Fruit fly (Drosophila melanogaster) whole organism, embryonic: ENCODE measurements around the gene vnd.

Experiments used
- B-H2 ChIP-seq: fragments of 200-800 bp; sonication (Bioruptor generic); optimal IDR thresholded peaks from 2 replicates; lab custom pipeline; 2018; ENCODE audit warnings: missing biosample characterization, mild to moderate bottlenecking, missing genetic modification characterization
- Bteb2 ChIP-seq: fragments of 200-800 bp; sonication (Bioruptor generic); optimal IDR thresholded peaks from 2 replicates; lab custom pipeline; 2016; ENCODE audit warnings: missing biosample characterization, missing genetic modification characterization
- C15 ChIP-seq: fragments of 200-800 bp; sonication (Bioruptor generic); IDR thresholded peaks from 3 replicates; pipeline ENCODE4 v1.3.6; 2022; ENCODE audit warnings: missing biosample characterization, missing genetic modification characterization
- CG10267 ChIP-seq: fragments of 200-800 bp; sonication (Bioruptor generic); optimal IDR thresholded peaks from 2 replicates; lab custom pipeline; 2018; ENCODE audit warnings: missing biosample characterization, mild to moderate bottlenecking, missing genetic modification characterization, moderate library complexity
- CG12155 ChIP-seq: fragments of 200-800 bp; sonication (Bioruptor generic); optimal IDR thresholded peaks from 3 replicates; lab custom pipeline; 2016; ENCODE audit warnings: missing biosample characterization, missing genetic modification characterization
- CG12391 ChIP-seq: fragments of 200-800 bp; sonication (Bioruptor generic); optimal IDR thresholded peaks from 3 replicates; lab custom pipeline; 2018; ENCODE audit warnings: missing biosample characterization, mild to moderate bottlenecking, missing genetic modification characterization, moderate library complexity
- CG1603 ChIP-seq: fragments of 200-800 bp; sonication (Bioruptor generic); optimal IDR thresholded peaks from 2 replicates; lab custom pipeline; 2019; ENCODE audit warnings: missing biosample characterization, mild to moderate bottlenecking, missing genetic modification characterization, moderate library complexity
- CG17359 ChIP-seq: fragments of 200-800 bp; sonication (Bioruptor generic); optimal IDR thresholded peaks from 3 replicates; lab custom pipeline; 2018; ENCODE audit warnings: missing biosample characterization, mild to moderate bottlenecking, missing genetic modification characterization, moderate library complexity
- CG1832 ChIP-seq: fragments of 200-800 bp; sonication (Bioruptor generic); optimal IDR thresholded peaks from 2 replicates; lab custom pipeline; 2017; ENCODE audit warnings: missing biosample characterization, mild to moderate bottlenecking, missing genetic modification characterization, inconsistent platforms
- CG2199 ChIP-seq: fragments of 200-800 bp; sonication (Bioruptor generic); IDR thresholded peaks from 3 replicates; pipeline ENCODE4 v1.3.6; 2022; ENCODE audit warnings: missing biosample characterization, missing genetic modification characterization
- CG30403 ChIP-seq: fragments of 200-800 bp; sonication (Bioruptor generic); optimal IDR thresholded peaks from 3 replicates; lab custom pipeline; 2016; ENCODE audit warnings: missing biosample characterization, missing genetic modification characterization
- CG32532 ChIP-seq: fragments of 200-800 bp; sonication (Bioruptor generic); IDR thresholded peaks from 2 replicates; pipeline ENCODE4 v1.3.6; 2022; ENCODE audit warnings: missing biosample characterization, missing genetic modification characterization
- CG4282 ChIP-seq: fragments of 200-800 bp; sonication (Bioruptor generic); optimal IDR thresholded peaks from 2 replicates; lab custom pipeline; 2016; ENCODE audit warnings: missing biosample characterization, missing genetic modification characterization
- CG4617 ChIP-seq: fragments of 200-800 bp; sonication (Bioruptor generic); optimal IDR thresholded peaks from 3 replicates; lab custom pipeline; 2016; ENCODE audit warnings: missing biosample characterization, missing genetic modification characterization, borderline replicate concordance
- CG6175 ChIP-seq: fragments of 200-800 bp; sonication (Bioruptor generic); IDR thresholded peaks from 3 replicates; pipeline ENCODE4 v1.3.6; 2022; ENCODE audit warnings: missing biosample characterization, missing genetic modification characterization
- CG8924 ChIP-seq: fragments of 200-800 bp; optimal IDR thresholded peaks from 3 replicates; lab custom pipeline; 2019; ENCODE audit warnings: missing biosample characterization, mild to moderate bottlenecking, missing genetic modification characterization, moderate library complexity
- CG9215 ChIP-seq: fragments of 200-800 bp; sonication (Bioruptor generic); IDR thresholded peaks from 2 replicates; pipeline ENCODE4 v1.3.6; 2022; ENCODE audit warnings: missing biosample characterization, missing genetic modification characterization
- CG9876 ChIP-seq: fragments of 200-800 bp; sonication (Bioruptor generic); optimal IDR thresholded peaks from 2 replicates; lab custom pipeline; 2016; ENCODE audit warnings: missing biosample characterization, missing genetic modification characterization
- Dfd ChIP-seq, 2 experiments: fragments of >200 bp; optimal IDR thresholded peaks; 2 replicates each; lab custom pipeline; 2017; ENCODE audit warnings: missing biosample characterization in 2 of 2, missing genetic modification characterization in 2 of 2
- Drgx ChIP-seq: fragments of 200-800 bp; sonication (Bioruptor generic); IDR thresholded peaks from 2 replicates; pipeline ENCODE4 v1.3.6; 2022; ENCODE audit warnings: missing biosample characterization, missing genetic modification characterization
- Ets65A ChIP-seq: fragments of 200-800 bp; sonication (Bioruptor generic); peaks from one replicate; lab custom pipeline; 2016; ENCODE audit warnings: missing biosample characterization, missing genetic modification characterization
- Med ChIP-seq: fragments of 200-800 bp; sonication (Bioruptor generic); peaks from one replicate; lab custom pipeline; 2016; ENCODE audit warnings: missing biosample characterization, missing genetic modification characterization, mild to moderate bottlenecking, inconsistent platforms, moderate library complexity
- Nf-YC ChIP-seq: fragments of 200-800 bp; optimal IDR thresholded peaks from 3 replicates; lab custom pipeline; 2019; ENCODE audit warnings: missing biosample characterization, mild to moderate bottlenecking, missing genetic modification characterization, moderate library complexity
- Poxn ChIP-seq: fragments of 200-800 bp; sonication (Bioruptor generic); IDR thresholded peaks from 2 replicates; pipeline ENCODE4 v1.3.6; 2022; ENCODE audit warnings: missing biosample characterization, missing genetic modification characterization
- Trl ChIP-seq, 3 experiments: fragments of >200 bp in 2 of 3; fragments of 200-800 bp in 1 of 3; sonication (Bioruptor generic) in 1 of 3; optimal IDR thresholded peaks; 2 replicates in 1 of 3; 3 replicates in 2 of 3; lab custom pipeline; 2016 to 2017; ENCODE audit warnings: missing biosample characterization in 1 of 3, missing genetic modification characterization in 1 of 3
- ab ChIP-seq: fragments of 200-800 bp; sonication (Bioruptor generic); optimal IDR thresholded peaks from 2 replicates; lab custom pipeline; 2016; ENCODE audit warnings: missing biosample characterization, missing genetic modification characterization
- al ChIP-seq: fragments of 200-800 bp; sonication (Bioruptor generic); IDR thresholded peaks from 2 replicates; pipeline ENCODE4 v1.3.6; 2022; ENCODE audit warnings: missing biosample characterization, missing genetic modification characterization
- ci ChIP-seq: fragments of 200-800 bp; sonication (Bioruptor generic); IDR thresholded peaks from 3 replicates; pipeline ENCODE4 v1.3.6; 2022; ENCODE audit warnings: missing biosample characterization, missing genetic modification characterization
- dan ChIP-seq: fragments of 200-800 bp; sonication (Bioruptor generic); IDR thresholded peaks from 2 replicates; pipeline ENCODE4 v1.3.6; 2022; ENCODE audit warnings: missing biosample characterization, missing genetic modification characterization
- disco-r ChIP-seq: fragments of 200-800 bp; sonication (Bioruptor generic); optimal IDR thresholded peaks from 2 replicates; lab custom pipeline; 2016; ENCODE audit warnings: missing biosample characterization, missing genetic modification characterization
- dmrt99B ChIP-seq: fragments of 200-800 bp; sonication (Bioruptor generic); optimal IDR thresholded peaks from 2 replicates; lab custom pipeline; 2018; ENCODE audit warnings: missing biosample characterization, mild to moderate bottlenecking, missing genetic modification characterization, moderate library complexity
- gsb ChIP-seq: fragments of 200-800 bp; sonication (Bioruptor generic); IDR thresholded peaks from 2 replicates; pipeline ENCODE4 v1.3.6; 2022; ENCODE audit warnings: missing biosample characterization, missing genetic modification characterization
- jing ChIP-seq: fragments of 200-800 bp; sonication (Bioruptor generic); optimal IDR thresholded peaks from 2 replicates; lab custom pipeline; 2018; ENCODE audit warnings: missing biosample characterization, mild to moderate bottlenecking, missing genetic modification characterization
- klu ChIP-seq: fragments of 200-800 bp; sonication (Bioruptor generic); IDR thresholded peaks from 2 replicates; pipeline ENCODE4 v1.3.6; 2022; ENCODE audit warnings: missing biosample characterization, missing genetic modification characterization
- phol ChIP-seq: fragments of 200-800 bp; sonication (Bioruptor generic); optimal IDR thresholded peaks from 3 replicates; lab custom pipeline; 2018; ENCODE audit warnings: missing biosample characterization, mild to moderate bottlenecking, missing genetic modification characterization, moderate library complexity
- pnt ChIP-seq: fragments of 200-800 bp; sonication (Bioruptor generic); optimal IDR thresholded peaks from 3 replicates; lab custom pipeline; 2016; ENCODE audit warnings: missing biosample characterization, missing genetic modification characterization
- prd ChIP-seq, 3 experiments: fragments of >200 bp in 2 of 3; fragments of 200-800 bp in 1 of 3; sonication (Bioruptor generic) in 1 of 3; optimal IDR thresholded peaks in 2 of 3; IDR thresholded peaks in 1 of 3; 2 replicates in 2 of 3; 3 replicates in 1 of 3; pipeline versions ENCODE4 v1.3.6 to Lab custom; 2017 to 2022; ENCODE audit warnings: missing biosample characterization in 1 of 3, missing genetic modification characterization in 1 of 3
- pros ChIP-seq: fragments of 200-800 bp; sonication (Bioruptor generic); optimal IDR thresholded peaks from 3 replicates; lab custom pipeline; 2019; ENCODE audit warnings: missing biosample characterization, mild to moderate bottlenecking, missing genetic modification characterization, moderate library complexity
- repo ChIP-seq: fragments of 200-800 bp; sonication (Bioruptor generic); optimal IDR thresholded peaks from 2 replicates; lab custom pipeline; 2016; ENCODE audit warnings: missing biosample characterization, missing genetic modification characterization
- sens ChIP-seq: fragments of 200-800 bp; sonication (Bioruptor generic); peaks from one replicate; lab custom pipeline; 2016; ENCODE audit warnings: missing biosample characterization, missing genetic modification characterization
- stwl ChIP-seq: fragments of 200-800 bp; sonication (Bioruptor generic); optimal IDR thresholded peaks from 3 replicates; lab custom pipeline; 2018; ENCODE audit warnings: missing biosample characterization, mild to moderate bottlenecking, missing genetic modification characterization, moderate library complexity
- tup ChIP-seq: fragments of 200-800 bp; sonication (Bioruptor generic); optimal IDR thresholded peaks from 2 replicates; lab custom pipeline; 2016; ENCODE audit warnings: missing biosample characterization, mild to moderate bottlenecking, missing genetic modification characterization, moderate library complexity

Gene vnd

dm6 chrX:616761-617476, 35.0 kb downstream of the vnd start (continued):
- TF ChIP-seq klu (GFP tag; lab: Robert Waterston, UW) = no peak
- TF ChIP-seq Med (GFP tag; lab: Kevin White, UChicago) = peak; percentile 70
- no peak for TF ChIP-seq CG32532 (GFP tag; lab: Robert Waterston, UW)
- TF ChIP-seq B-H2 (GFP tag; lab: Kevin White, UChicago) = no peak
- TF ChIP-seq CG30403 = no peak
- TF ChIP-seq CG10267 (tag; lab: Kevin White, UChicago) = peak; percentile 82
- TF ChIP-seq repo (GFP tag; lab: Kevin White, UChicago) = no peak
- peak; percentile 88 for TF ChIP-seq sens (GFP tag; lab: Kevin White, UChicago)
- TF ChIP-seq CG9876 (GFP tag; lab: Kevin White, UChicago) = no peak
- no peak for TF ChIP-seq CG4282
- TF ChIP-seq disco-r (GFP tag; lab: Kevin White, UChicago) = no peak
- peak; percentile 9 for TF ChIP-seq CG12155 (GFP tag; lab: Kevin White, UChicago)
- peak; percentile 7 to 53 for TF ChIP-seq Trl (optimal IDR thresholded peaks at IDR 0.05; lab: Kevin White, UChicago)
- TF ChIP-seq Trl (GFP tag; optimal IDR thresholded peaks at IDR 0.05; lab: Kevin White, UChicago) = no peak
- TF ChIP-seq Drgx (GFP tag; lab: Robert Waterston, UW) = no peak
- no peak for TF ChIP-seq C15 (GFP tag; lab: Robert Waterston, UW)
- no peak for TF ChIP-seq tup
- no peak for TF ChIP-seq dmrt99B (tag; lab: Kevin White, UChicago)
- 0 out of 3 replicates have a peak, but pooled peaks have one; percentile 41 for TF ChIP-seq CG2199 (GFP tag; lab: Robert Waterston, UW)
- TF ChIP-seq pnt = no peak
- TF ChIP-seq CG17359 = no peak
- TF ChIP-seq ab = no peak
- TF ChIP-seq Ets65A (GFP tag; lab: Kevin White, UChicago) = peak; percentile 68
- no peak for TF ChIP-seq pros (GFP tag; lab: Kevin White, UChicago)
- no peak for TF ChIP-seq CG12391 (tag; lab: Kevin White, UChicago)
- TF ChIP-seq Nf-YC (tag; lab: Kevin White, UChicago) = no peak
- no peak for TF ChIP-seq prd (optimal IDR thresholded peaks at IDR 0.05; lab: Kevin White, UChicago)
- TF ChIP-seq prd (GFP tag; IDR thresholded peaks at IDR 0.05; lab: Robert Waterston, UW) = no peak
- no peak for TF ChIP-seq Dfd (GFP tag; optimal IDR thresholded peaks at IDR 0.05; lab: Kevin White, UChicago)
- TF ChIP-seq CG1603 (tag; lab: Kevin White, UChicago) = peak; percentile 33
- 0 out of 2 replicates have a peak, but pooled peaks have one; percentile 10 for TF ChIP-seq gsb
- no peak for TF ChIP-seq Poxn
- TF ChIP-seq stwl (tag; lab: Kevin White, UChicago) = peak; percentile 4
- TF ChIP-seq CG1832 (GFP tag; lab: Kevin White, UChicago) = peak; percentile 73
- TF ChIP-seq dan = no peak
- no peak for TF ChIP-seq jing (GFP tag; lab: Kevin White, UChicago)
- no peak for TF ChIP-seq al
- TF ChIP-seq ci (GFP tag; lab: Robert Waterston, UW) = 0 out of 3 replicates have a peak, but pooled peaks have one; percentile 14
- TF ChIP-seq CG4617 (GFP tag; lab: Kevin White, UChicago) = peak; percentile 44
- TF ChIP-seq CG6175 (GFP tag; lab: Robert Waterston, UW) = no peak
- no peak for TF ChIP-seq Bteb2
- TF ChIP-seq CG9215 (GFP tag; lab: Robert Waterston, UW) = no peak
- TF ChIP-seq phol = peak; percentile 59
- TF ChIP-seq CG8924 (tag; lab: Kevin White, UChicago) = peak; percentile 44
- TF ChIP-seq, all 482 proteins: peak for 25
